Worm (Caenorhabditis elegans): ENCODE measurements around the gene Y46D2A.2.

Gene Y46D2A.2

DNA sequence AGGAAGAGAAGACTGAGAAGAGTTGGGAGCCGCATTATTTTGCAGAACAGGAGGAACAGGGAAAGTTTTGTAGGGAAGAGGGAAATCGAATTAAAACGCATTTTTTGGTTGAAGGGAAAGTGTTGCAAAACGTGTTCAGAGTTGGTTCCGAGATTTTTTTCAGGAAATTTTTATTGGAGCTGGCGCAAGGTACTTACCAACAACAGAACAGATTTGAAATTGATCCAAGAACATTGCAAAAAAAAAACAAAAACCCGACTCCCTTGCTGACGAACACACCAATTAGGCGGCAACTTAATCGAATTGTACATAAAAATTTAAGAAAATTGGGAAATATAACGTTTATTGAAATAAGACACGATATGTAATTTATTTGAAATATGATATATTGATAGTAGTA, 15.5 kb upstream of the Y46D2A.2 start, which contains the start of gene F14D2.7:
TSS of gene F14D2.7 (minus strand) at position 101 of the 400 bp plus-strand sequence.
- TF ChIP-seq T23F11.4 (GFP tag; optimal IDR thresholded peaks at IDR 0.05) (no peak), dmd-4 (tag; optimal IDR thresholded peaks at IDR 0.05; ENCODE audit: borderline replicate concordance) (no peak), unc-55 (GFP tag; optimal IDR thresholded peaks at IDR 0.05) (no peak), ceh-6 (GFP tag; optimal IDR thresholded peaks at IDR 0.05) (no peak), ama-1 (optimal IDR thresholded peaks at IDR 0.05) (no peak), dve-1 (tag; optimal IDR thresholded peaks at IDR 0.05) (no peak), K02D7.2 (tag; optimal IDR thresholded peaks at IDR 0.05) (no peak), ceh-19 (GFP tag; optimal IDR thresholded peaks at IDR 0.05) (no peak), pax-1 (tag; optimal IDR thresholded peaks at IDR 0.05) (no peak), hlh-15 (tag; optimal IDR thresholded peaks at IDR 0.05) (no peak), mec-3 (tag; optimal IDR thresholded peaks at IDR 0.05; ENCODE audit: borderline replicate concordance) (no peak), hlh-13 (GFP tag; optimal IDR thresholded peaks at IDR 0.05) (no peak)

DNA sequence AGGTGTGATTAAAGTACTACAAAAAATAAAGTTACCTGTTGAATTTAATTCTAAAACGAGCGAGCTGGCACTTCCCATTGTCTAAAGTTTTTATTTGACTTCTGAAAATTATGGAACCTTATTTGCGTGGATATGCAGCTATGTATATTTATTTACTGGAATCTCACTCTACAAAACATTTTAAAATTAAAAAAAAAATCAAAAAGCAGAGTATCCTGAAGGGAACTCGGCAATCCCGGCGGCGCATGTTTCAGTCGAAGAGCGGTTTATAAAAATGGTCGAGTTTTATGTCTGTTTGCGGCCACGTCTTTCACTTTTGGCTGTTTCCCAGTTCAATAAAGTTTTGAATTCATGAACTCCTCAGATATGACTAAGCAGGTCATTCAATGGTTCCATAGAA, 14.0 kb upstream of the Y46D2A.2 start, which contains the start of gene F14D2.19:
TSS of gene F14D2.19 (minus strand) at position 101 of the 400 bp plus-strand sequence.
- TF ChIP-seq nfya-1 (tag; optimal IDR thresholded peaks at IDR 0.05) (no peak), ceh-24 (tag; optimal IDR thresholded peaks at IDR 0.05) (no peak), F13H6.1 (tag; optimal IDR thresholded peaks at IDR 0.05) (no peak), pros-1 (tag; optimal IDR thresholded peaks at IDR 0.05) (no peak), dmd-4 (tag; optimal IDR thresholded peaks at IDR 0.05; ENCODE audit: borderline replicate concordance) (no peak), pat-9 (tag; optimal IDR thresholded peaks at IDR 0.05) (no peak), elt-4 (tag; optimal IDR thresholded peaks at IDR 0.05) (no peak), ceh-34 (tag; optimal IDR thresholded peaks at IDR 0.05) (no peak), hlh-30 (tag; optimal IDR thresholded peaks at IDR 0.05; ENCODE audit: insufficient read depth) (no peak), C08G9.2 (tag; optimal IDR thresholded peaks at IDR 0.05) (no peak), K02D7.2 (tag; optimal IDR thresholded peaks at IDR 0.05) (no peak), ceh-6 (GFP tag; optimal IDR thresholded peaks at IDR 0.05) (no peak), ceh-2 (tag; optimal IDR thresholded peaks at IDR 0.05) (no peak), fax-1 (tag; optimal IDR thresholded peaks at IDR 0.05) (no peak)

DNA sequence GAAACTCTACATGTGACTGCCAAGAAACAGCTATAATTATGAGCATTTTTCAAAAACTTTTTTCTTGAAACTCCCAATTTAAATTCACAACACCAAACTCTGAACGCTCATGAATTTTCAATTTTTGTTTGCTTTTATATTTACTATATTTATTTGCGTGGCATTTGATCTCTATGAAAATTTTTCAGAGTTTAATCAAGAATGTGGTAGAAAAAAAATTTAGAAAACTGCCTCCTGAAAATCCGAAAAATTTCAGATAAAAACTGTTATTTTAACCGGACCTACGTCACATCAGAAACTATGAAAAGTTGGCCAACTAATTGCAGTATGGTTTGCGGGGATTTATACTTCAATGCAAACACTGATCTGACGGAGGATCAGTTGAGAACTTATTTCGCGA, 9.0 kb upstream of the Y46D2A.2 start, which contains the start of gene irld-27:
TSS of gene irld-27 (plus strand) at position 301 of the 400 bp plus-strand sequence.
- no peak for TF ChIP-seq lin-11 (tag; optimal IDR thresholded peaks at IDR 0.05)
- no peak for TF ChIP-seq npax-4 (tag; optimal IDR thresholded peaks at IDR 0.05)
- TF ChIP-seq hlh-30 (tag; optimal IDR thresholded peaks at IDR 0.05; ENCODE audit: insufficient read depth), result no peak
- no peak for TF ChIP-seq ceh-6 (GFP tag; optimal IDR thresholded peaks at IDR 0.05)
- TF ChIP-seq unc-55 (GFP tag; optimal IDR thresholded peaks at IDR 0.05), result no peak
- TF ChIP-seq unc-42 (tag; optimal IDR thresholded peaks at IDR 0.05), result no peak

DNA sequence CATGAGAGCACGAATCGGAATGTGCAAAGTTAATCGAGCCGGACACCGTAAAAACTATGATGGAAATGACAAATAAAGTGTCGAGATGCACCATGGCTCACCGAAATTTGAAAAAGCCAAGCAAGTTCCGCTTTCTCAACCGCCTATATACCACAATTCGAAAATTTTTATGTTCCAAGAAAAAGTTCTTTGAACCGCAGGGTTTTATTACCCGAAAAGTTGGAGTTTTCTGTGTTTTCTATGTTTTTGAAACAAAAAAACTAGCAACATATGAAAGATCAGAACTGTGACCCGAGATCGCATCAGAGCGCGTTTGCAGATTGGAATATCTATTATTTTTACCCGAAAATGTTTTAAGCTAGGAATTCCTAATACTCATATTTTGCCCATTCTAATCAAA, 4.0 kb upstream of the Y46D2A.2 start, which contains the start of gene Y46D2A.3:
TSS of gene Y46D2A.3 (minus strand) at position 101 of the 400 bp plus-strand sequence.
- TF ChIP-seq eyg-1 (tag; optimal IDR thresholded peaks at IDR 0.05) (no peak), pat-9 (tag; optimal IDR thresholded peaks at IDR 0.05) (no peak), K02D7.2 (tag; optimal IDR thresholded peaks at IDR 0.05) (no peak), ceh-24 (tag; optimal IDR thresholded peaks at IDR 0.05) (no peak), hlh-13 (GFP tag; optimal IDR thresholded peaks at IDR 0.05) (no peak), hlh-15 (tag; optimal IDR thresholded peaks at IDR 0.05) (no peak), ttx-3 (tag; optimal IDR thresholded peaks at IDR 0.05) (no peak), rnt-1 (tag; optimal IDR thresholded peaks at IDR 0.05) (no peak), npax-4 (tag; optimal IDR thresholded peaks at IDR 0.05) (no peak), sox-2 (GFP tag; IDR thresholded peaks at IDR 0.05) (no peak)

DNA sequence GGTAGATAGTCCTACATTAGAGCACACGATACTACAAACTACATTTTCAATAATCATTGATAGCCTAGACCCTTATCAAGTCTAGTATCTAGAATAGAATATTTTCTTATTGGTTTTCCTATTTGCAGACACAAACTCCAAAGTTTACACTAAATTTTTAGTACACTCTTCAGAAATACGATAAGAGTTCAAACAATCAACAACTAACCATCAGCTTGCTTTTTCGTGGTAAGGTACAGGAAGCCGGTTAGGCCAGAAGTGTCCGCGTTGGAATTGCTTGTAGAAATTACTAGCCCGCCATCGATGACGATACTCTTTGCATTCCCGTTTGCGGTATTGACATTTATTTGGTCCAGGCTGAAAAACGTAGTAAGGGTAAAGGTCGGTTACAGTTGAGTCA, 822 bp downstream of the Y46D2A.2 start, which contains the start of gene Y46D2A.1:
TSS of gene Y46D2A.1 (plus strand) at position 301 of the 400 bp plus-strand sequence.
- TF ChIP-seq madf-2 (tag; optimal IDR thresholded peaks at IDR 0.05) (no peak), rnt-1 (tag; optimal IDR thresholded peaks at IDR 0.05) (no peak), elt-4 (tag; optimal IDR thresholded peaks at IDR 0.05) (no peak)

DNA sequence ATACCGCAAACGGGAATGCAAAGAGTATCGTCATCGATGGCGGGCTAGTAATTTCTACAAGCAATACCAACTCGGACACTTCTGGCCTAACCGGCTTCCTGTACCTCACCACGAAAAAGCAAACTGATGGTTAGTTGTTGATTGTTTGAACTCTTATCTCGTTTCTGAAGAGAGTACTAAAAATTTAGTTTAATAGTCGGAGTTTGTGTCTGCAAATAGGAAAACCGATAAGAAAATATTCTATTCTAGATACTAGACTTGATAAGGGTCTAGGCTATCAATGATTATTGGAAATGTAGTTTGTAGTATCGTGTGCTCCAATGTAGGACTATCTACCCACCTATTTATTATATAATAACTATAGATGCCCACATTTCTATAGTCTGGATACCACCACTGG, 4.2 kb downstream of the Y46D2A.2 start:
- TF ChIP-seq hlh-15 (tag; optimal IDR thresholded peaks at IDR 0.05) (no peak), che-1 (tag; optimal IDR thresholded peaks at IDR 0.05) (no peak), elt-2 (tag; optimal IDR thresholded peaks at IDR 0.05) (peak; percentile 76)
